Worm (Caenorhabditis elegans) whole organism, L4 larva: Measurements from ENCODE around the gene pbs-1.

ENCODE experiments used
- ama-1 ChIP-seq: fragments of 150-350 bp; optimal IDR thresholded peaks from 2 replicates; lab custom pipeline; 2014; ENCODE audit warnings: inconsistent platforms, mixed read lengths
- ces-1 ChIP-seq: fragments of 150-350 bp; sonication (generic microtip); optimal IDR thresholded peaks from 4 replicates; lab custom pipeline; 2014; ENCODE audit warnings: missing biosample characterization, missing genetic modification reagents, missing genetic modification characterization
- dmd-8 ChIP-seq: fragments of 200-800 bp; sonication (Bioruptor generic); IDR thresholded peaks from 2 replicates; pipeline ENCODE4 v1.3.6; 2022; ENCODE audit warnings: missing genetic modification characterization, missing compliant biosample characterization
- dmd-9 ChIP-seq: fragments of 200-800 bp; sonication (Bioruptor generic); IDR thresholded peaks from 2 replicates; pipeline ENCODE4 v1.3.6; 2022; ENCODE audit warnings: missing genetic modification reagents, missing genetic modification characterization, missing compliant biosample characterization
- dve-1 ChIP-seq: sonication (generic microtip); optimal IDR thresholded peaks from 2 replicates; lab custom pipeline; 2017; ENCODE audit warnings: antibody characterized with exemption, mild to moderate bottlenecking, missing genetic modification characterization, missing compliant biosample characterization; ENCODE audit not compliant: insufficient read depth
- fkh-10 ChIP-seq: fragments of 150-350 bp; optimal IDR thresholded peaks from 2 replicates; lab custom pipeline; 2014; ENCODE audit warnings: missing biosample characterization, missing genetic modification reagents, missing genetic modification characterization
- hlh-30 ChIP-seq: sonication (generic microtip); optimal IDR thresholded peaks from 2 replicates; lab custom pipeline; 2017; ENCODE audit warnings: antibody characterized with exemption, mild to moderate bottlenecking, missing genetic modification characterization, missing compliant biosample characterization; ENCODE audit not compliant: insufficient read depth
- hmg-1.1 ChIP-seq: fragments of 200-800 bp; sonication (Bioruptor generic); IDR thresholded peaks from 2 replicates; pipeline ENCODE4 v1.3.6; 2022; ENCODE audit warnings: missing genetic modification reagents, missing genetic modification characterization, missing compliant biosample characterization
- jun-1 ChIP-seq: fragments of 150-350 bp; optimal IDR thresholded peaks from 2 replicates; lab custom pipeline; 2014; ENCODE audit warnings: missing biosample characterization, missing genetic modification reagents, missing genetic modification characterization
- lin-15B ChIP-seq: fragments of 150-350 bp; sonication (generic microtip); optimal IDR thresholded peaks from 3 replicates; lab custom pipeline; 2014; ENCODE audit warnings: missing biosample characterization, missing genetic modification characterization
- nhr-25 ChIP-seq: sonication (generic microtip); optimal IDR thresholded peaks from 2 replicates; lab custom pipeline; 2017; ENCODE audit warnings: missing genetic modification characterization, mild to moderate bottlenecking, missing compliant biosample characterization, antibody characterized with exemption, moderate library complexity, borderline replicate concordance; ENCODE audit not compliant: insufficient read depth
- saeg-2 ChIP-seq: fragments of 200-800 bp; sonication (Bioruptor generic); IDR thresholded peaks from 2 replicates; pipeline ENCODE4 v1.3.6; 2022; ENCODE audit warnings: missing genetic modification reagents, missing genetic modification characterization, missing compliant biosample characterization
- zfp-2 ChIP-seq: sonication (generic microtip); optimal IDR thresholded peaks from 2 replicates; lab custom pipeline; 2016; ENCODE audit warnings: mild to moderate bottlenecking, missing genetic modification characterization, missing compliant biosample characterization

ce11 chrIV:1691651-1692050 lies 17.9 kb downstream of the pbs-1 start:
- no peak for TF ChIP-seq ces-1
- no peak for TF ChIP-seq dve-1 (tag; lab: Kevin White, UChicago)
- TF ChIP-seq dmd-8 (GFP tag; lab: Robert Waterston, UW) = no peak
- no peak for TF ChIP-seq hlh-30 (tag; lab: Kevin White, UChicago)
- no peak for TF ChIP-seq jun-1
- TF ChIP-seq hmg-1.1 (GFP tag; lab: Robert Waterston, UW) = no peak
- TF ChIP-seq fkh-10 (GFP tag; lab: Kevin White, UChicago) = peak; percentile 36
- TF ChIP-seq nhr-25 (tag; lab: Kevin White, UChicago) = no peak
- no peak for TF ChIP-seq dmd-9
- no peak for TF ChIP-seq lin-15B (tag; lab: Kevin White, UChicago)
- TF ChIP-seq zfp-2 (tag; lab: Kevin White, UChicago) = no peak
- no peak for TF ChIP-seq saeg-2 (GFP tag; lab: Robert Waterston, UW)
- no peak for TF ChIP-seq ama-1
